Worm (Caenorhabditis elegans): ENCODE results near the gene egli-1.

The egli-1 gene

ce11 chrII:9345116-9345515 is 21.4 kb downstream of the egli-1 start:
- TF ChIP-seq W03F9.2 (tag; optimal IDR thresholded peaks at IDR 0.05): no peak
- TF ChIP-seq him-1 (tag; optimal IDR thresholded peaks at IDR 0.05): no peak
- no peak for TF ChIP-seq dao-5 (tag; optimal IDR thresholded peaks at IDR 0.05)

ce11 chrII:9345794-9346193 is 22.0 kb downstream of the egli-1 start:
- TF ChIP-seq him-1 (tag; optimal IDR thresholded peaks at IDR 0.05): no peak
- TF ChIP-seq dao-5 (tag; optimal IDR thresholded peaks at IDR 0.05): no peak
- no peak for TF ChIP-seq W03F9.2 (tag; optimal IDR thresholded peaks at IDR 0.05)

DNA sequence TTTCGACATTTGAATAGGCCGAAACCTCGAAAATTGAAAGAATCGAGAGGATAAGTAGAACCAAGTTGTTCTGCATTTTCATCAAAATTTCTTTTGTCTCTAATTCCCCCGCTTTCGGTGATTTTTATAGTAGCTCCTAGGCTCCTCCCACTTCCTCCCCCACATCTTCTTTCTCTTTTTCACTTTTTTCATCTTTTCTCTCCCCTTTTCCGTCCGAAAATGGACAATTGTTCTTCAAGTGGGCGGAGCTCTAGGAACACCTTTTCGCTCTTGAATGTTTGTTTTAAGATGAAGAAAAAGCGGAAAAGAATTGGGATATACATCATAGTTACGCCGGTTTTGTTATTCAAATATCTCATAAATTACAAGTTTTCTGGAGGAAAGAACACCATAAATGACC is 22.7 kb downstream of the egli-1 start, which contains the start of gene F42A8.1:
TSS of gene F42A8.1 (minus strand) at position 101 of the 400 bp plus-strand sequence.
- no peak for TF ChIP-seq dao-5 (tag; optimal IDR thresholded peaks at IDR 0.05)
- TF ChIP-seq him-1 (tag; optimal IDR thresholded peaks at IDR 0.05): no peak
- TF ChIP-seq W03F9.2 (tag; optimal IDR thresholded peaks at IDR 0.05): no peak

DNA sequence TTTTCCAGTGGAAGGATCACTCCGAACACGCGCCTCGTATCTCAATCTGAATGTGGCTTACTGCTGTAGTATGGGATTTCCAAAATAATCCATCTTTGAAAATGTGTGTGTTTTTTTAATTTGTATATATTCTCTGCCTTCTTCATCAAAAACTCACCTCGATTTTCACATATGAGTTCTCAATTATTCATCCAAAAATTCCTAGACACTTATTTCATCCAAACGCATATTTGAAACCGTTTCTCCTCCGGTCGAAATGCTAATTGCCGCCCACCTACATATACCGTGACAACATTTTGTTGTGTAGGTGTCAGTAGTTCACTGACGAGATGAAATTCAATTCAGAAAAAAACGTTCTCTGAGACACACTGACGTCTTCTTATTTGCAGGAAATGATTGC is 23.7 kb downstream of the egli-1 start:
- TF ChIP-seq him-1 (tag; optimal IDR thresholded peaks at IDR 0.05) (no peak), dao-5 (tag; optimal IDR thresholded peaks at IDR 0.05) (no peak), W03F9.2 (tag; optimal IDR thresholded peaks at IDR 0.05) (no peak)

DNA sequence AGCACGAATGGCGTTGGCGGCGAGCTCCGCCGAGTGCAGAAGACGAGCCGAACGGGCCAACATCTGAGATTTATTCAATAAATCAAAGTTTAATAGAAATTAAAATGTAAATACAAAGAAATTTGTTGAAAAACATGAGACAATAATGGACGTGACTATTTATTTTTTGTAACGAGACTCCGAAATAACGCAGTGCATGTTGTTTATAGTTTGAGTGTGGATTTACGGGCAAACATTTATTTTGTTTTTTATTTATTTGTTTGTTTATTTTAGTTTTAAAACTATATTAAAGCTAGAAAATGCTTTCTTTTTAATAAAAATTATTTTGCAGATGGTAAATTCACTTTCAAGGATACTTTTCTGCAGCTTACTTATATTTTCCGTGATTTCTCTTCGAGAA is 28.9 kb downstream of the egli-1 start, which contains the start of the genes sdhb-1 and cup-15:
TSS of gene sdhb-1 (minus strand) at position 63 of the 400 bp plus-strand sequence.
TSS of gene cup-15 (plus strand) at position 332 of the 400 bp plus-strand sequence.
- no peak for TF ChIP-seq him-1 (tag; optimal IDR thresholded peaks at IDR 0.05)
- no peak for TF ChIP-seq W03F9.2 (tag; optimal IDR thresholded peaks at IDR 0.05)
- TF ChIP-seq dao-5 (tag; optimal IDR thresholded peaks at IDR 0.05): no peak

- no peak for TF ChIP-seq dao-5 (tag; optimal IDR thresholded peaks at IDR 0.05)
- no peak for TF ChIP-seq W03F9.2 (tag; optimal IDR thresholded peaks at IDR 0.05)
- no peak for TF ChIP-seq him-1 (tag; optimal IDR thresholded peaks at IDR 0.05)
These were observed 33.0 kb downstream of the egli-1 start for ce11 chrII:9356723-9357122.

DNA sequence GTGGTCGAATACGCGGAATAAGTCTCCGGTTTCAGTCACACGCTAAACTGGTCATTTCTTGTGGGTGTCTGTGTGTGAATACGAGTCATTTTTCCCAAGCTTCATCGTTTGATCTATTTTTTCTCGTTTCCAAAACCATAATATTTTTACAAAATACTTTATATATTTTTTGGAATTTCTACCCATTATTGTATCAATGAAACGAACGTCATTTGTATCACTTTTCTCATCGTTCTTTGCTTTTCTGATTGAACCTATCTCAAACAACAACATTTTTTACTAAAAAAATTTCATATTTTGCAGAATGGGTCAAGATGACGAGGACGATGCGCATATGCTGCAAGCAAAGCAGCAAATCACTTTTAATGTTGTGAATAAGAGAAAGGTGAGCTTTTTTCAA is 34.5 kb downstream of the egli-1 start, which contains the start of gene mel-11:
TSS of gene mel-11 (plus strand) at position 301 of the 400 bp plus-strand sequence.
- no peak for TF ChIP-seq him-1 (tag; optimal IDR thresholded peaks at IDR 0.05)
- no peak for TF ChIP-seq dao-5 (tag; optimal IDR thresholded peaks at IDR 0.05)
- no peak for TF ChIP-seq W03F9.2 (tag; optimal IDR thresholded peaks at IDR 0.05)

DNA sequence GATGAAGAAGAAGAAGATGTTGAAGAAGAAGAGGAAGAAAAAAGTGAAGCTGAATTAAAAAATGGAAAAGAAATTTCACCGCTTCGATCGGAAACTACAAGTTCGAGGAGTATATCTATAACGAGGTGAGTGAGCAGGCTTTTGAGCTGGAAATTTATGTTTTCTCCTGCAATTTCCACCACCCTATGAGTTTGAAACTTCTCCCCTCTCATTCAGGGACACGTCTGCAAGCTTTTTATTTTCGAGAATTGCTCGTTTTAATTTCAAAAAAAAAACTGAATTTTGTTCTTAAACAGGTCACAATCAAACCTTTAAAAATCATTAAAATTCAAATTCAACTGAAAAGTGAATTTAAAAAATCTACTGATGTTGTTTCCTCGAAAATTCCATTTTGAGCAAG is 38.5 kb downstream of the egli-1 start:
- no peak for TF ChIP-seq W03F9.2 (tag; optimal IDR thresholded peaks at IDR 0.05)

- TF ChIP-seq dao-5 (tag; optimal IDR thresholded peaks at IDR 0.05): no peak
- TF ChIP-seq him-1 (tag; optimal IDR thresholded peaks at IDR 0.05): no peak
- no peak for TF ChIP-seq W03F9.2 (tag; optimal IDR thresholded peaks at IDR 0.05)
These were observed 45.6 kb downstream of the egli-1 start for ce11 chrII:9369394-9369793.

DNA sequence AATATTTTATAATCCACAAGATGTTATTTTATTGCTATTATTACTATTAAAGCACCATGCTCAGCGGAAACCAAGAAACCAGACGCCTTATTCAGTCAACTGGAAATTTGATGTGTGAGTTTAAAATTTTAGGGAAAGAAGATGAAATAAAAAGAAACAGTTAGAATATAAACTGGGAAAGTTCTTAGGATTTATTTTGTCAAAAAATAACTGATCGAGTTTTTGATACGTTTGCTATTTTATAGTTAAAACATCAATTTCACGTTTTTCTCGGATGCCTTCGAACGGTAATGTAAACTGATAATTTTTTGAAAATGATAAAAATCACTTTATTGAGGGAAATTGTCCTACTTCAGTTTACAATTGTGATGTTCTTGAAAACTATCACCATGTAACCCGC is 48.6 kb downstream of the egli-1 start, which contains the start of gene C06C3.3:
TSS of gene C06C3.3 (minus strand) at position 101 of the 400 bp plus-strand sequence.
- TF ChIP-seq W03F9.2 (tag; optimal IDR thresholded peaks at IDR 0.05) (no peak), dao-5 (tag; optimal IDR thresholded peaks at IDR 0.05) (no peak)

- TF ChIP-seq W03F9.2 (tag; optimal IDR thresholded peaks at IDR 0.05): no peak
- TF ChIP-seq dao-5 (tag; optimal IDR thresholded peaks at IDR 0.05): no peak
- TF ChIP-seq him-1 (tag; optimal IDR thresholded peaks at IDR 0.05): no peak
These were observed 49.2 kb downstream of the egli-1 start, which contains the start of gene C06C3.4 for ce11 chrII:9372991-9373390. Gene C06C3.4, plus strand, starts transcription at chrII:9373291.

All from whole organism, L4/young adult.